2 fruit fly cellular contexts compared by ENCODE assay signal in the genomic region with DNA sequence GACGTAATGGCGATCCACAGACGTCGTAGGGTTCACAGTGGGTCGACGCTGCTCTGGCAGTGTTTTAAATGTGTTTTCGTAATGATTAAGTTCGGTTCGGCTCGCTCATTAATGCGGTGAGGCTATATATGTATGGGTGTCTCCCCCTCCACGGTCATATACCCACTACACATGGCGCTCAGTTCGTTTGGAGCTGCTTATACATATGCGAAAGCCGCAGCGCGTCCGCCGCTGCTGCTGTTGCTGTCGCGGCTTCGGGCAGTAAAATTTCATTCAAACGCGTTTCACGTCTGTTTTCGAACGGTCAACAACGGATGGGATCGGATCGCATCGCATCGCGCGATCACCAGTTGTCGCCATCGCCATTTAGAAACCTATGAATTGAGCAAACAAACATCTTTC.
TF ChIP-seq lines count a peak whose summit lies in the region.

No protein-coding gene starts in this region.

TF ChIP-seq in whole organism, adult, 20 proteins besides CTCF, POLR2A, EP300 and RAD21 (continued from another document):
- peak; percentile 46 for TF ChIP-seq Hr96 (GFP tag; optimal IDR thresholded peaks at IDR 0.05; lab: Kevin White, UChicago)
- TF ChIP-seq Clk (GFP tag; optimal IDR thresholded peaks at IDR 0.05; lab: Kevin White, UChicago), result peak; percentile 3

TF ChIP-seq in whole organism, embryonic, 481 proteins besides CTCF, POLR2A, EP300 and RAD21 (continued from another document):
- TF ChIP-seq CG8290 (GFP tag; optimal IDR thresholded peaks at IDR 0.05; lab: Kevin White, UChicago) (no peak), CG8290 (tag; optimal IDR thresholded peaks at IDR 0.05; lab: Kevin White, UChicago) (peak in 1 of 2 experiments; percentile 34), CG5180 (GFP tag; optimal IDR thresholded peaks at IDR 0.05; lab: Kevin White, UChicago) (peak; percentile 89), CG18619 (GFP tag; optimal IDR thresholded peaks at IDR 0.05; lab: Kevin White, UChicago) (no peak), NfI (GFP tag; optimal IDR thresholded peaks at IDR 0.05; lab: Kevin White, UChicago) (no peak), jigr1 (GFP tag; IDR thresholded peaks at IDR 0.05; lab: Robert Waterston, UW) (no peak), Ets97D (GFP tag; optimal IDR thresholded peaks at IDR 0.05; lab: Kevin White, UChicago) (no peak), Dek (tag; optimal IDR thresholded peaks at IDR 0.05; lab: Kevin White, UChicago) (peak; percentile 13), CG11247 (GFP tag; IDR thresholded peaks at IDR 0.05; lab: Robert Waterston, UW) (no peak), MBD-R2 (GFP tag; IDR thresholded peaks at IDR 0.05; lab: Robert Waterston, UW) (no peak), Antp (GFP tag; optimal IDR thresholded peaks at IDR 0.05; lab: Kevin White, UChicago) (no peak), CG9797 (GFP tag; optimal IDR thresholded peaks at IDR 0.05; lab: Kevin White, UChicago) (no peak), chinmo (GFP tag; IDR thresholded peaks at IDR 0.05; lab: Robert Waterston, UW; ENCODE audit: partially characterized antibody) (peak; percentile 55; the same call in 1 of the 4 replicates), Stat92E (GFP tag; optimal IDR thresholded peaks at IDR 0.05; lab: Kevin White, UChicago) (no peak), Oaz (GFP tag; IDR thresholded peaks at IDR 0.05; lab: Robert Waterston, UW) (no peak), Rfx (GFP tag; IDR thresholded peaks at IDR 0.05; lab: Robert Waterston, UW) (0 out of 2 replicates have a peak, but pooled peaks have one; percentile 27), Med (GFP tag; lab: Kevin White, UChicago) (peak; percentile 72), abd-A (tag; optimal IDR thresholded peaks at IDR 0.05; lab: Kevin White, UChicago) (peak; percentile 75), cwo (GFP tag; optimal IDR thresholded peaks at IDR 0.05; lab: Kevin White, UChicago) (peak; percentile 16), CG3847 (GFP tag; IDR thresholded peaks at IDR 0.05; lab: Robert Waterston, UW) (no peak), hth (optimal IDR thresholded peaks at IDR 0.05; lab: Kevin White, UChicago) (no peak), CG1832 (GFP tag; optimal IDR thresholded peaks at IDR 0.05; lab: Kevin White, UChicago) (no peak), NK7.1 (GFP tag; optimal IDR thresholded peaks at IDR 0.05; lab: Kevin White, UChicago) (no peak), Hr78 (GFP tag; optimal IDR thresholded peaks at IDR 0.05; lab: Kevin White, UChicago) (peak in 1 of 2 experiments; percentile 83), ase (GFP tag; IDR thresholded peaks at IDR 0.05; lab: Robert Waterston, UW) (no peak), CG8765 (GFP tag; IDR thresholded peaks at IDR 0.05; lab: Robert Waterston, UW) (no peak), row (GFP tag; IDR thresholded peaks at IDR 0.05; lab: Robert Waterston, UW) (no peak), pan (optimal IDR thresholded peaks at IDR 0.05; lab: Kevin White, UChicago) (no peak), pan (GFP tag; optimal IDR thresholded peaks at IDR 0.05 in 1 of 2, IDR thresholded peaks at IDR 0.05 in 1 of 2) (no peak), YL-1 (GFP tag; optimal IDR thresholded peaks at IDR 0.05; lab: Kevin White, UChicago) (no peak), CG6765 (GFP tag; optimal IDR thresholded peaks at IDR 0.05; lab: Kevin White, UChicago) (peak; percentile 22), cg (GFP tag; optimal IDR thresholded peaks at IDR 0.05; lab: Kevin White, UChicago) (peak; percentile 53), mirr (GFP tag; optimal IDR thresholded peaks at IDR 0.05; lab: Kevin White, UChicago) (peak; percentile 24), CG10147 (GFP tag; optimal IDR thresholded peaks at IDR 0.05; lab: Kevin White, UChicago) (peak; percentile 17), CG2678 (tag; optimal IDR thresholded peaks at IDR 0.05; lab: Kevin White, UChicago) (peak; percentile 4), CG32772 (GFP tag; IDR thresholded peaks at IDR 0.05; lab: Robert Waterston, UW) (no peak), unpg (GFP tag; optimal IDR thresholded peaks at IDR 0.05; lab: Kevin White, UChicago) (no peak), ranshi (GFP tag; IDR thresholded peaks at IDR 0.05; lab: Robert Waterston, UW) (0 out of 2 replicates have a peak, but pooled peaks have one; percentile 14), gt (GFP tag; IDR thresholded peaks at IDR 0.05; lab: Robert Waterston, UW) (no peak), D19B (GFP tag; optimal IDR thresholded peaks at IDR 0.05; lab: Kevin White, UChicago) (no peak), lab (GFP tag; optimal IDR thresholded peaks at IDR 0.05; lab: Kevin White, UChicago) (peak; percentile 38), CG34224 (GFP tag; IDR thresholded peaks at IDR 0.05; lab: Robert Waterston, UW; ENCODE audit: partially characterized antibody) (no peak), unc-4 (GFP tag; IDR thresholded peaks at IDR 0.05; lab: Robert Waterston, UW; ENCODE audit: partially characterized antibody) (0 out of 2 replicates have a peak, but pooled peaks have one; percentile 19), bigmax (GFP tag; optimal IDR thresholded peaks at IDR 0.05; lab: Kevin White, UChicago) (no peak), B-H2 (GFP tag; optimal IDR thresholded peaks at IDR 0.05; lab: Kevin White, UChicago) (peak; percentile 51), vnd (GFP tag; IDR thresholded peaks at IDR 0.05; lab: Robert Waterston, UW; ENCODE audit: partially characterized antibody) (no peak), ttk (GFP tag; IDR thresholded peaks at IDR 0.05; lab: Robert Waterston, UW) (0 out of 2 replicates have a peak, but pooled peaks have one; percentile 12), sob (GFP tag; IDR thresholded peaks at IDR 0.05; lab: Robert Waterston, UW) (peak; percentile 38; the same call in 1 of the 2 replicates), fru (optimal IDR thresholded peaks at IDR 0.05; lab: Kevin White, UChicago) (no peak), CG6683 (GFP tag; optimal IDR thresholded peaks at IDR 0.05; lab: Kevin White, UChicago) (no peak), Adf1 (GFP tag; IDR thresholded peaks at IDR 0.05; lab: Robert Waterston, UW) (peak; percentile 84), grau (tag; optimal IDR thresholded peaks at IDR 0.05; lab: Kevin White, UChicago) (no peak), odd (GFP tag; optimal IDR thresholded peaks at IDR 0.05; lab: Kevin White, UChicago) (no peak), CG10543 (GFP tag; optimal IDR thresholded peaks at IDR 0.05; lab: Kevin White, UChicago) (peak; percentile 77), Dref (GFP tag; IDR thresholded peaks at IDR 0.05; lab: Robert Waterston, UW) (0 out of 2 replicates have a peak, but pooled peaks have one; percentile 15), Deaf1 (tag; optimal IDR thresholded peaks at IDR 0.05; lab: Kevin White, UChicago) (peak; percentile 41), BtbVII (GFP tag; optimal IDR thresholded peaks at IDR 0.05; lab: Kevin White, UChicago) (no peak), CG15514 (GFP tag; optimal IDR thresholded peaks at IDR 0.05; lab: Kevin White, UChicago) (peak; percentile 14), CG31365 (tag; optimal IDR thresholded peaks at IDR 0.05; lab: Kevin White, UChicago) (no peak), slou (GFP tag; optimal IDR thresholded peaks at IDR 0.05; lab: Kevin White, UChicago) (no peak), Hmr (GFP tag; optimal IDR thresholded peaks at IDR 0.05; lab: Kevin White, UChicago) (peak; percentile 23), H15 (GFP tag; IDR thresholded peaks at IDR 0.05; lab: Robert Waterston, UW) (no peak), CG34376 (GFP tag; optimal IDR thresholded peaks at IDR 0.05; lab: Kevin White, UChicago) (peak; percentile 31), caup (GFP tag; optimal IDR thresholded peaks at IDR 0.05; lab: Kevin White, UChicago; ENCODE audit: severe bottlenecking) (no peak), Xrp1 (GFP tag; IDR thresholded peaks at IDR 0.05; lab: Robert Waterston, UW) (no peak), CG17802 (tag; optimal IDR thresholded peaks at IDR 0.05; lab: Kevin White, UChicago) (no peak), CG16813 (GFP tag; IDR thresholded peaks at IDR 0.05; lab: Robert Waterston, UW; ENCODE audit: partially characterized antibody) (no peak), sens (GFP tag; lab: Kevin White, UChicago) (peak; percentile 65), CG10565 (GFP tag; optimal IDR thresholded peaks at IDR 0.05; lab: Kevin White, UChicago) (no peak), Camta (GFP tag; optimal IDR thresholded peaks at IDR 0.05; lab: Kevin White, UChicago) (no peak), CG9609 (GFP tag; optimal IDR thresholded peaks at IDR 0.05; lab: Kevin White, UChicago) (no peak), pnt (GFP tag; optimal IDR thresholded peaks at IDR 0.05; lab: Kevin White, UChicago) (no peak), NFAT (GFP tag; IDR thresholded peaks at IDR 0.05; lab: Robert Waterston, UW) (no peak), CG10321 (GFP tag; IDR thresholded peaks at IDR 0.05; lab: Robert Waterston, UW) (no peak)
